Fruit fly (Drosophila melanogaster): Measurements from ENCODE around the gene pad.

The pad gene

dm6 chr3R:16353195-16353594 is 11.1 kb downstream of the pad start (continued):
- TF ChIP-seq Hsf (GFP tag; optimal IDR thresholded peaks at IDR 0.05) (no peak), CG6272 (GFP tag; IDR thresholded peaks at IDR 0.05) (no peak), CG18599 (GFP tag; optimal IDR thresholded peaks at IDR 0.05) (peak; percentile 0), CG30020 (tag; optimal IDR thresholded peaks at IDR 0.05) (no peak), CG5953 (GFP tag; IDR thresholded peaks at IDR 0.05) (no peak), CG4282 (GFP tag; optimal IDR thresholded peaks at IDR 0.05) (no peak), CG12659 (GFP tag; optimal IDR thresholded peaks at IDR 0.05) (no peak), h (optimal IDR thresholded peaks at IDR 0.05) (no peak), E2f1 (GFP tag; IDR thresholded peaks at IDR 0.05) (no peak), CG13287 (GFP tag; IDR thresholded peaks at IDR 0.05; ENCODE audit: partially characterized antibody) (no peak), slp2 (GFP tag; optimal IDR thresholded peaks at IDR 0.05) (no peak), CG15696 (tag; optimal IDR thresholded peaks at IDR 0.05) (no peak), aop (GFP tag; IDR thresholded peaks at IDR 0.05) (no peak), Ssrp (tag; optimal IDR thresholded peaks at IDR 0.05) (no peak), CG17829 (tag; optimal IDR thresholded peaks at IDR 0.05) (no peak), ro (GFP tag; IDR thresholded peaks at IDR 0.05) (no peak), Pdp1 (GFP tag; optimal IDR thresholded peaks at IDR 0.05) (peak in 1 of 2 experiments; percentile 91), Hmr (GFP tag; optimal IDR thresholded peaks at IDR 0.05) (no peak), CG17385 (GFP tag; optimal IDR thresholded peaks at IDR 0.05) (no peak), Dek (tag; optimal IDR thresholded peaks at IDR 0.05) (no peak), CG31224 (GFP tag; IDR thresholded peaks at IDR 0.05) (no peak), C15 (GFP tag; IDR thresholded peaks at IDR 0.05) (no peak), Atf-2 (GFP tag; optimal IDR thresholded peaks at IDR 0.05) (no peak), CG18619 (GFP tag; optimal IDR thresholded peaks at IDR 0.05) (no peak), HLH54F (GFP tag; optimal IDR thresholded peaks at IDR 0.05) (no peak), CG2678 (tag; optimal IDR thresholded peaks at IDR 0.05) (no peak), CG15269 (tag; optimal IDR thresholded peaks at IDR 0.05) (peak; percentile 38), CG6689 (GFP tag; IDR thresholded peaks at IDR 0.05) (no peak), CG6683 (GFP tag; optimal IDR thresholded peaks at IDR 0.05) (no peak), Meics (GFP tag; optimal IDR thresholded peaks at IDR 0.05) (peak; percentile 82)

DNA sequence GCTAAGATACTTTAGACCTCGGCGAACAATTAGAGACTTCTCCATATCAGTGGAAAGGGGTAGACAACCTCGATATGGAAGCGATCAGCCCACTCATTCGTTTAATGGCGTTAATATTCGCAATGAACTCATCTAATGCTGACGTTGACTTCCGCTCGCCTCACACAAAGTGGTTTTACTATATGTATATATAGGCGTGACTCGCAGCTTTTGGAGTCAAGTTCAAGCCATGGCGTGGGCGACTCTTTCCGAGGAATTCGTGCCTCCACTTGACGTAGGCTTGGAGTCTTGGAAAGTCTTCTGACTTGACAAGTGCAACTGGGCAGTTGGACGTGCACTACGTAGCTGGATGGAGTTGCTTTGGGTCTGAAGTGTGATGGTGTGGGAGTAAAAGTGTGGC is 11.6 kb downstream of the pad start:
- peak; percentile 76 for TF ChIP-seq sr (GFP tag; IDR thresholded peaks at IDR 0.05)
- peak; percentile 11 for TF ChIP-seq Med (GFP tag)
- TF ChIP-seq org-1 (GFP tag; optimal IDR thresholded peaks at IDR 0.05): no peak
- TF ChIP-seq cwo (GFP tag; optimal IDR thresholded peaks at IDR 0.05): peak; percentile 2

dm6 chr3R:16355393-16355943 is 13.3 kb downstream of the pad start:
- TF ChIP-seq lab (GFP tag; optimal IDR thresholded peaks at IDR 0.05): peak; percentile 73
- no peak for TF ChIP-seq CG17802 (tag; optimal IDR thresholded peaks at IDR 0.05)
- TF ChIP-seq CG2120 (GFP tag; optimal IDR thresholded peaks at IDR 0.05): peak; percentile 88
- TF ChIP-seq abd-A (tag; optimal IDR thresholded peaks at IDR 0.05): peak; percentile 68
- TF ChIP-seq knrl (GFP tag; IDR thresholded peaks at IDR 0.05; ENCODE audit: partially characterized antibody): no peak
- no peak for TF ChIP-seq CG15696 (tag; optimal IDR thresholded peaks at IDR 0.05)
- no peak for TF ChIP-seq CG10267 (tag; optimal IDR thresholded peaks at IDR 0.05)
- no peak for TF ChIP-seq sima (GFP tag; optimal IDR thresholded peaks at IDR 0.05)
- TF ChIP-seq tll (GFP tag; optimal IDR thresholded peaks at IDR 0.05): no peak
- TF ChIP-seq Abd-B (GFP tag; optimal IDR thresholded peaks at IDR 0.05): no peak
- TF ChIP-seq CG10462 (GFP tag; optimal IDR thresholded peaks at IDR 0.05): no peak
- TF ChIP-seq CG10959 (GFP tag; IDR thresholded peaks at IDR 0.05): no peak
- no peak for TF ChIP-seq ara (GFP tag; IDR thresholded peaks at IDR 0.05)
- TF ChIP-seq CG8290 (GFP tag; optimal IDR thresholded peaks at IDR 0.05): no peak
- peak in 1 of 2 experiments; percentile 89 for TF ChIP-seq CG8290 (tag; optimal IDR thresholded peaks at IDR 0.05)
- no peak for TF ChIP-seq Nf-YB (GFP tag; optimal IDR thresholded peaks at IDR 0.05)
- no peak for TF ChIP-seq aop (GFP tag; IDR thresholded peaks at IDR 0.05)
- TF ChIP-seq Nf-YC (tag; optimal IDR thresholded peaks at IDR 0.05): no peak
